Fruit fly (Drosophila melanogaster) whole organism, prepupa: Measurements from ENCODE around the gene Fibp.

Experiments used
- Blimp-1 ChIP-seq: fragments of 200-800 bp; sonication (Bioruptor generic); optimal IDR thresholded peaks from 3 replicates; lab custom pipeline; 2017; ENCODE audit warnings: missing biosample characterization, missing genetic modification characterization, mild to moderate bottlenecking, moderate library complexity, missing genetic modification reagents
- CG10631 ChIP-seq: fragments of 200-800 bp; sonication (Bioruptor generic); optimal IDR thresholded peaks from 2 replicates; lab custom pipeline; 2016; ENCODE audit warnings: missing biosample characterization, missing genetic modification characterization
- CG10669 ChIP-seq: fragments of 200-800 bp; sonication (Bioruptor generic); optimal IDR thresholded peaks from 3 replicates; lab custom pipeline; 2018; ENCODE audit warnings: missing biosample characterization, mild to moderate bottlenecking, missing genetic modification characterization, moderate library complexity
- CG11902 ChIP-seq: fragments of 200-800 bp; sonication (Bioruptor generic); optimal IDR thresholded peaks from 3 replicates; lab custom pipeline; 2016; ENCODE audit warnings: missing biosample characterization, missing genetic modification characterization
- CG1621 ChIP-seq: fragments of 200-800 bp; sonication (Bioruptor generic); optimal IDR thresholded peaks from 3 replicates; lab custom pipeline; 2018; ENCODE audit warnings: missing biosample characterization, mild to moderate bottlenecking, missing genetic modification characterization
- CG16779 ChIP-seq: fragments of 200-800 bp; sonication (Bioruptor generic); optimal IDR thresholded peaks from 3 replicates; lab custom pipeline; 2017; ENCODE audit warnings: missing biosample characterization, mild to moderate bottlenecking, missing genetic modification characterization
- CG3032 ChIP-seq: fragments of 200-800 bp; optimal IDR thresholded peaks from 2 replicates; lab custom pipeline; 2019; ENCODE audit warnings: missing biosample characterization, mild to moderate bottlenecking, missing genetic modification characterization, moderate library complexity
- CG31627 ChIP-seq: fragments of 200-800 bp; sonication (Bioruptor generic); optimal IDR thresholded peaks from 3 replicates; lab custom pipeline; 2016; ENCODE audit warnings: missing biosample characterization, missing genetic modification characterization
- CG32006 ChIP-seq: fragments of 200-800 bp; sonication (Bioruptor generic); optimal IDR thresholded peaks from 3 replicates; lab custom pipeline; 2017; ENCODE audit warnings: missing biosample characterization, mild to moderate bottlenecking, missing genetic modification characterization
- CG34406 ChIP-seq: fragments of 200-800 bp; sonication (Bioruptor generic); optimal IDR thresholded peaks from 3 replicates; lab custom pipeline; 2016; ENCODE audit warnings: missing biosample characterization, missing genetic modification characterization
- CG3919 ChIP-seq: fragments of 200-800 bp; sonication (Bioruptor generic); optimal IDR thresholded peaks from 3 replicates; lab custom pipeline; 2016; ENCODE audit warnings: missing biosample characterization, missing genetic modification characterization
- CG4318 ChIP-seq: fragments of 200-800 bp; sonication (Bioruptor generic); optimal IDR thresholded peaks from 3 replicates; lab custom pipeline; 2017; ENCODE audit warnings: missing biosample characterization, mild to moderate bottlenecking, missing genetic modification characterization
- CG6163 ChIP-seq: fragments of 200-800 bp; sonication (Bioruptor generic); IDR thresholded peaks from 3 replicates; pipeline ENCODE4 v1.3.6; 2022; ENCODE audit warnings: missing biosample characterization, missing genetic modification characterization
- CG6276 ChIP-seq: fragments of 200-800 bp; sonication (Bioruptor generic); optimal IDR thresholded peaks from 2 replicates; lab custom pipeline; 2017; ENCODE audit warnings: missing biosample characterization, mild to moderate bottlenecking, missing genetic modification characterization
- CG6792 ChIP-seq: fragments of 200-800 bp; sonication (Bioruptor generic); optimal IDR thresholded peaks from 3 replicates; lab custom pipeline; 2016; ENCODE audit warnings: missing biosample characterization, missing genetic modification characterization
- CG6808 ChIP-seq: fragments of 200-800 bp; sonication (Bioruptor generic); optimal IDR thresholded peaks from 3 replicates; lab custom pipeline; 2017; ENCODE audit warnings: missing biosample characterization, missing genetic modification characterization, mild to moderate bottlenecking, moderate library complexity, missing genetic modification reagents
- CG6854 ChIP-seq: fragments of 200-800 bp; sonication (Bioruptor generic); optimal IDR thresholded peaks from 2 replicates; lab custom pipeline; 2017; ENCODE audit warnings: missing biosample characterization, mild to moderate bottlenecking, missing genetic modification characterization
- CG7368 ChIP-seq: fragments of 200-800 bp; sonication (Bioruptor generic); optimal IDR thresholded peaks from 3 replicates; lab custom pipeline; 2016; ENCODE audit warnings: missing biosample characterization, missing genetic modification characterization
- CG8119 ChIP-seq: fragments of 200-800 bp; sonication (Bioruptor generic); IDR thresholded peaks from 3 replicates; pipeline ENCODE4 v1.3.6; 2022; ENCODE audit warnings: missing biosample characterization, missing genetic modification characterization
- CG8319 ChIP-seq: fragments of 200-800 bp; sonication (Bioruptor generic); optimal IDR thresholded peaks from 3 replicates; lab custom pipeline; 2016; ENCODE audit warnings: missing biosample characterization, missing genetic modification characterization
- CG8632 ChIP-seq: fragments of 200-800 bp; sonication (Bioruptor generic); optimal IDR thresholded peaks from 3 replicates; lab custom pipeline; 2016; ENCODE audit warnings: missing biosample characterization, missing genetic modification characterization
- Eip78C ChIP-seq: fragments of 200-800 bp; sonication (Bioruptor generic); peaks from one replicate; lab custom pipeline; 2016; ENCODE audit warnings: missing biosample characterization, missing genetic modification characterization
- Ets21C ChIP-seq: fragments of 200-800 bp; sonication (Bioruptor generic); optimal IDR thresholded peaks from 3 replicates; lab custom pipeline; 2016; ENCODE audit warnings: missing biosample characterization, missing genetic modification characterization
- Ets96B ChIP-seq: fragments of 200-800 bp; optimal IDR thresholded peaks from 2 replicates; lab custom pipeline; 2019; ENCODE audit warnings: missing biosample characterization, mild to moderate bottlenecking, missing genetic modification characterization, moderate library complexity
- Gug ChIP-seq: fragments of 200-800 bp; sonication (Bioruptor generic); IDR thresholded peaks from 2 replicates; pipeline ENCODE4 v1.3.6; 2022; ENCODE audit warnings: missing biosample characterization, missing genetic modification characterization
- Hr38 ChIP-seq: sonication (Bioruptor generic); optimal IDR thresholded peaks from 2 replicates; lab custom pipeline; 2016; ENCODE audit warnings: missing biosample characterization, missing genetic modification characterization
- Hr39 ChIP-seq: fragments of 200-800 bp; sonication (Bioruptor generic); optimal IDR thresholded peaks from 2 replicates; lab custom pipeline; 2016; ENCODE audit warnings: missing biosample characterization, missing genetic modification characterization
- Hr4 ChIP-seq: fragments of 200-800 bp; sonication (Bioruptor generic); optimal IDR thresholded peaks from 3 replicates; lab custom pipeline; 2016; ENCODE audit warnings: missing biosample characterization, missing genetic modification characterization
- Met ChIP-seq: fragments of 200-800 bp; sonication (Bioruptor generic); optimal IDR thresholded peaks from 3 replicates; lab custom pipeline; 2016; ENCODE audit warnings: missing biosample characterization, missing genetic modification characterization
- OdsH ChIP-seq: fragments of 200-800 bp; sonication (Bioruptor generic); optimal IDR thresholded peaks from 3 replicates; lab custom pipeline; 2016; ENCODE audit warnings: missing biosample characterization, missing genetic modification characterization
- Smox ChIP-seq: fragments of 200-800 bp; sonication (Bioruptor generic); optimal IDR thresholded peaks from 3 replicates; lab custom pipeline; 2016; ENCODE audit warnings: missing biosample characterization, missing genetic modification characterization
- Sox102F ChIP-seq: fragments of 200-800 bp; sonication (Bioruptor generic); optimal IDR thresholded peaks from 2 replicates; lab custom pipeline; 2016; ENCODE audit warnings: missing biosample characterization, mild to moderate bottlenecking, missing genetic modification characterization
- Sox14 ChIP-seq: fragments of 200-800 bp; sonication (Bioruptor generic); optimal IDR thresholded peaks from 3 replicates; lab custom pipeline; 2016; ENCODE audit warnings: missing biosample characterization, missing genetic modification characterization
- Sox15 ChIP-seq: fragments of 200-800 bp; sonication (Bioruptor generic); optimal IDR thresholded peaks from 3 replicates; lab custom pipeline; 2016; ENCODE audit warnings: missing biosample characterization, missing genetic modification characterization
- achi ChIP-seq: fragments of 200-800 bp; sonication (Bioruptor generic); optimal IDR thresholded peaks from 3 replicates; lab custom pipeline; 2016; ENCODE audit warnings: missing biosample characterization, missing genetic modification characterization
- acj6 ChIP-seq: fragments of 200-800 bp; sonication (Bioruptor generic); optimal IDR thresholded peaks from 3 replicates; lab custom pipeline; 2016; ENCODE audit warnings: missing biosample characterization, missing genetic modification characterization
- cyc ChIP-seq: fragments of 200-800 bp; sonication (Bioruptor generic); optimal IDR thresholded peaks from 3 replicates; lab custom pipeline; 2016; ENCODE audit warnings: missing biosample characterization, missing genetic modification characterization
- dac ChIP-seq: fragments of 200-800 bp; sonication (Bioruptor generic); optimal IDR thresholded peaks from 2 replicates; lab custom pipeline; 2017; ENCODE audit warnings: missing biosample characterization, mild to moderate bottlenecking, missing genetic modification characterization
- dsx ChIP-seq: fragments of 200-800 bp; optimal IDR thresholded peaks from 3 replicates; lab custom pipeline; 2019; ENCODE audit warnings: missing biosample characterization, mild to moderate bottlenecking, missing genetic modification characterization, moderate library complexity; ENCODE audit not compliant: poor library complexity, severe bottlenecking
- eg ChIP-seq: fragments of 200-800 bp; sonication (Bioruptor generic); IDR thresholded peaks from 3 replicates; pipeline ENCODE4 v1.3.6; 2022; ENCODE audit warnings: missing biosample characterization, missing genetic modification characterization
- esn ChIP-seq: fragments of 200-800 bp; sonication (Bioruptor generic); optimal IDR thresholded peaks from 2 replicates; lab custom pipeline; 2016; ENCODE audit warnings: missing biosample characterization, mild to moderate bottlenecking, missing genetic modification characterization, moderate library complexity
- fd59A ChIP-seq: fragments of 200-800 bp; sonication (Bioruptor generic); optimal IDR thresholded peaks from 2 replicates; lab custom pipeline; 2017; ENCODE audit warnings: missing biosample characterization, mild to moderate bottlenecking, missing genetic modification characterization, missing genetic modification reagents
- fd85E ChIP-seq: fragments of 200-800 bp; sonication (Bioruptor generic); optimal IDR thresholded peaks from 3 replicates; lab custom pipeline; 2016; ENCODE audit warnings: missing biosample characterization, missing genetic modification characterization
- fkh ChIP-seq: fragments of 200-800 bp; sonication (Bioruptor generic); optimal IDR thresholded peaks from 3 replicates; lab custom pipeline; 2017; ENCODE audit warnings: missing biosample characterization, mild to moderate bottlenecking, missing genetic modification characterization, moderate library complexity
- lz ChIP-seq: fragments of 200-800 bp; sonication (Bioruptor generic); optimal IDR thresholded peaks from 3 replicates; lab custom pipeline; 2016; ENCODE audit warnings: missing biosample characterization, missing genetic modification characterization
- net ChIP-seq: fragments of 200-800 bp; sonication (Bioruptor generic); optimal IDR thresholded peaks from 3 replicates; lab custom pipeline; 2016; ENCODE audit warnings: missing biosample characterization, missing genetic modification characterization
- salr ChIP-seq, 2 experiments: fragments of 200-800 bp; sonication (Bioruptor generic); optimal IDR thresholded peaks; 3 replicates each; lab custom pipeline; 2016 to 2018; ENCODE audit warnings: missing biosample characterization in 2 of 2, missing genetic modification characterization in 2 of 2, mild to moderate bottlenecking in 1 of 2
- spab ChIP-seq: fragments of 200-800 bp; sonication (Bioruptor generic); optimal IDR thresholded peaks from 2 replicates; lab custom pipeline; 2017; ENCODE audit warnings: missing biosample characterization, mild to moderate bottlenecking, missing genetic modification characterization, missing genetic modification reagents
- ss ChIP-seq, 2 experiments: fragments of 200-800 bp; sonication (Bioruptor generic); optimal IDR thresholded peaks; 2 replicates in 1 of 2; 3 replicates in 1 of 2; lab custom pipeline; 2017 to 2018; ENCODE audit warnings: mild to moderate bottlenecking in 2 of 2, missing biosample characterization in 2 of 2, missing genetic modification characterization in 2 of 2, moderate library complexity in 1 of 2
- svp ChIP-seq: fragments of 200-800 bp; sonication (Bioruptor generic); peaks from one replicate; lab custom pipeline; 2016; ENCODE audit warnings: missing biosample characterization, missing genetic modification characterization
- topi ChIP-seq: fragments of 200-800 bp; sonication (Bioruptor generic); optimal IDR thresholded peaks from 3 replicates; lab custom pipeline; 2016; ENCODE audit warnings: missing biosample characterization, missing genetic modification characterization

Gene Fibp

DNA sequence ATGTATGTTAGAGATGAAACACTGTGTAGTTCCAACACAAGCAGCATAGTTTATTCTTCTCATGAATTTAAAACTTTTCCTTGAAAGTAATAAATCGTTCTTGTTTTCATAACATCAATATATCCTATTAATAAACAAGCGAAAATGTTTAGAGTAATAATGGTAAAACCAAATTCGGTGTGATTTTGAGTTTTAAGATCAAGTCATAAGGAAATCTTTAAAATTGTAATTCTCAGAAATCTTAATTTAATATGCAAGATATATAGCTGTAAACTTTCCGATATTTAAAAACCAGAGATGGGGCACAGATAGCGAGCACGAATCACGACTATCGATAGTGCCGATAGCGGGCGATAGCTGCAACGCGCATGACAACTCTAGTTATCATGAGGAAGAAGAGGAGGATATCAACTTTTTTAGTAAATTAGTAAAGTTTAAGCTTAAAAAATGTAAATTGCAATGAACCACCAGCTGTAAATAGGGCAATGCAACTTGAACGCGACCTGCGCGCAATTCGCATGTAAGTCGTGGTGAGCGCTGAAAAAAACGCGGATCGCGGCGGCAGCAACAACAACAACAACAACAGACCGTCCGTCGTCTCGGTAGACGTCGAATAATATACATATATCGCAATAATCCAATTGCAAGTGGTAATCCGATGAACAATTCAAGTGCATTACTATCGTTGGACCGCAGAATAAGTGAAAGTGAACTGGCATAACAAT, at the start of gene Fibp, which contains the start of gene Deaf1:
Gene Fibp, minus strand, starts transcription at position 161 of the 725 bp plus-strand sequence.
Gene Deaf1, plus strand, starts transcription at position 368 of the 725 bp plus-strand sequence.
- TF ChIP-seq Hr38 (GFP tag; lab: Kevin White, UChicago) (peak; percentile 9), dac (peak; percentile 21), Sox15 (GFP tag; lab: Kevin White, UChicago) (peak; percentile 72), spab (GFP tag; lab: Kevin White, UChicago) (no peak), Blimp-1 (GFP tag; lab: Kevin White, UChicago) (no peak), CG32006 (GFP tag; lab: Kevin White, UChicago) (no peak), CG34406 (peak; percentile 65), fd59A (GFP tag; lab: Kevin White, UChicago) (peak; percentile 39), eg (GFP tag; lab: Robert Waterston, UW) (peak; percentile 43; the same call in 2 of the 3 replicates), Sox14 (GFP tag; lab: Kevin White, UChicago) (peak; percentile 79), CG8632 (peak; percentile 66), svp (GFP tag; lab: Kevin White, UChicago) (no peak), dsx (GFP tag; lab: Kevin White, UChicago) (peak; percentile 37), CG6276 (GFP tag; lab: Kevin White, UChicago) (no peak), fkh (GFP tag; lab: Kevin White, UChicago) (peak; percentile 28), CG8319 (GFP tag; lab: Kevin White, UChicago) (no peak), Smox (GFP tag; lab: Kevin White, UChicago) (peak; percentile 14), Eip78C (peak; percentile 91), ss (GFP tag; optimal IDR thresholded peaks at IDR 0.05; lab: Kevin White, UChicago) (peak in 1 of 2 experiments; percentile 9), CG1621 (tag; lab: Kevin White, UChicago) (peak; percentile 18), CG10669 (peak; percentile 55), CG7368 (GFP tag; lab: Kevin White, UChicago) (peak; percentile 56), CG3919 (GFP tag; lab: Kevin White, UChicago) (peak; percentile 72), CG6163 (GFP tag; lab: Robert Waterston, UW) (peak; percentile 40; the same call in 1 of the 3 replicates), Hr4 (GFP tag; lab: Kevin White, UChicago) (peak; percentile 79), CG6854 (GFP tag; lab: Kevin White, UChicago) (no peak), achi (GFP tag; lab: Kevin White, UChicago) (no peak), CG10631 (GFP tag; lab: Kevin White, UChicago) (peak; percentile 84), CG31627 (peak; percentile 91), cyc (GFP tag; lab: Kevin White, UChicago) (peak; percentile 94), Sox102F (GFP tag; lab: Kevin White, UChicago) (no peak), CG11902 (GFP tag; lab: Kevin White, UChicago) (peak; percentile 70), CG6808 (no peak), esn (GFP tag; lab: Kevin White, UChicago) (peak; percentile 86), Ets21C (GFP tag; lab: Kevin White, UChicago) (peak; percentile 84), topi (GFP tag; lab: Kevin White, UChicago) (peak; percentile 77), salr (GFP tag; optimal IDR thresholded peaks at IDR 0.05; lab: Kevin White, UChicago) (peak in 1 of 2 experiments; percentile 4), fd85E (GFP tag; lab: Kevin White, UChicago) (no peak), CG6792 (GFP tag; lab: Kevin White, UChicago) (peak; percentile 63), net (no peak), CG8119 (no peak; the same call in 2 of the 3 replicates), OdsH (GFP tag; lab: Kevin White, UChicago) (no peak), Gug (peak; percentile 14), lz (GFP tag; lab: Kevin White, UChicago) (peak; percentile 87), CG16779 (tag; lab: Kevin White, UChicago) (no peak), CG3032 (tag; lab: Kevin White, UChicago) (peak; percentile 77), Met (GFP tag; lab: Kevin White, UChicago) (peak; percentile 77), acj6 (GFP tag; lab: Kevin White, UChicago) (peak; percentile 80), Hr39 (GFP tag; lab: Kevin White, UChicago) (peak; percentile 88), CG4318 (GFP tag; lab: Kevin White, UChicago) (peak; percentile 61), Ets96B (peak; percentile 64)
